Fruit fly (Drosophila melanogaster) whole organism, embryonic: ENCODE data around the gene Srg3.

Experiments used
- ATbp ChIP-seq: fragments of 200-800 bp; sonication (Bioruptor generic); optimal IDR thresholded peaks from 2 replicates; lab custom pipeline; 2017; ENCODE audit warnings: missing biosample characterization, mild to moderate bottlenecking, missing genetic modification characterization, missing genetic modification reagents
- Abd-B ChIP-seq: fragments of 200-800 bp; sonication (Bioruptor generic); optimal IDR thresholded peaks from 2 replicates; lab custom pipeline; 2018; ENCODE audit warnings: missing biosample characterization, mild to moderate bottlenecking, missing genetic modification characterization, moderate library complexity
- CG10565 ChIP-seq: fragments of 200-800 bp; sonication (Bioruptor generic); optimal IDR thresholded peaks from 3 replicates; lab custom pipeline; 2016; ENCODE audit warnings: missing biosample characterization, mild to moderate bottlenecking, missing genetic modification characterization
- CG11093 ChIP-seq: fragments of 200-800 bp; sonication (Bioruptor generic); IDR thresholded peaks from 3 replicates; pipeline ENCODE4 v1.3.6; 2022; ENCODE audit warnings: missing biosample characterization, missing genetic modification characterization
- CG11398 ChIP-seq: fragments of 200-800 bp; sonication (Bioruptor generic); optimal IDR thresholded peaks from 2 replicates; lab custom pipeline; 2016; ENCODE audit warnings: missing biosample characterization, missing genetic modification characterization
- CG13296 ChIP-seq: fragments of 200-800 bp; sonication (Bioruptor generic); optimal IDR thresholded peaks from 3 replicates; lab custom pipeline; 2018; ENCODE audit warnings: missing biosample characterization, mild to moderate bottlenecking, missing genetic modification characterization
- CG14014 ChIP-seq: fragments of 200-800 bp; sonication (Bioruptor generic); IDR thresholded peaks from 2 replicates; pipeline ENCODE4 v1.3.6; 2022; ENCODE audit warnings: missing biosample characterization, missing genetic modification characterization
- CG14710 ChIP-seq: fragments of 200-800 bp; sonication (Bioruptor generic); optimal IDR thresholded peaks from 3 replicates; lab custom pipeline; 2019; ENCODE audit warnings: missing biosample characterization, mild to moderate bottlenecking, missing genetic modification characterization, moderate library complexity
- CG15696 ChIP-seq: fragments of 200-800 bp; sonication (Bioruptor generic); optimal IDR thresholded peaks from 2 replicates; lab custom pipeline; 2019; ENCODE audit warnings: missing biosample characterization, mild to moderate bottlenecking, missing genetic modification characterization, moderate library complexity
- CG17328 ChIP-seq: fragments of 200-800 bp; sonication (Bioruptor generic); IDR thresholded peaks from 2 replicates; pipeline ENCODE4 v1.3.6; 2022; ENCODE audit warnings: missing biosample characterization, missing genetic modification characterization
- CG17361 ChIP-seq: fragments of 200-800 bp; sonication (Bioruptor generic); IDR thresholded peaks from 3 replicates; pipeline ENCODE4 v1.3.6; 2022; ENCODE audit warnings: missing biosample characterization, missing genetic modification characterization
- CG2875 ChIP-seq: fragments of 200-800 bp; sonication (Bioruptor generic); optimal IDR thresholded peaks from 2 replicates; lab custom pipeline; 2017; ENCODE audit warnings: missing biosample characterization, mild to moderate bottlenecking, missing genetic modification characterization, missing genetic modification reagents
- CG2889 ChIP-seq: fragments of 200-800 bp; sonication (Bioruptor generic); IDR thresholded peaks from 3 replicates; pipeline ENCODE4 v1.3.6; 2022; ENCODE audit warnings: missing biosample characterization, missing genetic modification characterization
- CG31441 ChIP-seq: fragments of 200-800 bp; sonication (Bioruptor generic); IDR thresholded peaks from 2 replicates; pipeline ENCODE4 v1.3.6; 2022; ENCODE audit warnings: missing biosample characterization, missing genetic modification characterization
- CG3838 ChIP-seq: fragments of 200-800 bp; sonication (Bioruptor generic); optimal IDR thresholded peaks from 3 replicates; lab custom pipeline; 2016; ENCODE audit warnings: missing biosample characterization, missing genetic modification characterization
- CG4424 ChIP-seq: fragments of 200-800 bp; sonication (Bioruptor generic); optimal IDR thresholded peaks from 3 replicates; lab custom pipeline; 2016; ENCODE audit warnings: missing biosample characterization, missing genetic modification characterization
- CG6254 ChIP-seq: fragments of 200-800 bp; sonication (Bioruptor generic); optimal IDR thresholded peaks from 3 replicates; lab custom pipeline; 2017; ENCODE audit warnings: mild to moderate bottlenecking, missing biosample characterization, missing genetic modification reagents, missing genetic modification characterization
- CG6272 ChIP-seq: fragments of 200-800 bp; sonication (Bioruptor generic); IDR thresholded peaks from 2 replicates; pipeline ENCODE4 v1.3.6; 2022; ENCODE audit warnings: missing biosample characterization, missing genetic modification characterization
- CG9215 ChIP-seq: fragments of 200-800 bp; sonication (Bioruptor generic); IDR thresholded peaks from 2 replicates; pipeline ENCODE4 v1.3.6; 2022; ENCODE audit warnings: missing biosample characterization, missing genetic modification characterization
- CTCF ChIP-seq: fragments of 200-800 bp; sonication (Bioruptor generic); optimal IDR thresholded peaks from 2 replicates; lab custom pipeline; 2017; ENCODE audit warnings: missing biosample characterization, mild to moderate bottlenecking, missing genetic modification characterization, moderate library complexity
- Deaf1 ChIP-seq: fragments of 200-800 bp; optimal IDR thresholded peaks from 3 replicates; lab custom pipeline; 2019; ENCODE audit warnings: missing biosample characterization, mild to moderate bottlenecking, missing genetic modification characterization, moderate library complexity
- Dek ChIP-seq: fragments of 200-800 bp; sonication (Bioruptor generic); optimal IDR thresholded peaks from 3 replicates; lab custom pipeline; 2019; ENCODE audit warnings: missing biosample characterization, mild to moderate bottlenecking, missing genetic modification characterization, moderate library complexity
- Dfd ChIP-seq, 2 experiments: fragments of >200 bp; optimal IDR thresholded peaks; 2 replicates each; lab custom pipeline; 2017; ENCODE audit warnings: missing biosample characterization in 2 of 2, missing genetic modification characterization in 2 of 2
- Dip3 ChIP-seq: fragments of 200-800 bp; sonication (Bioruptor generic); optimal IDR thresholded peaks from 3 replicates; lab custom pipeline; 2016; ENCODE audit warnings: missing biosample characterization, missing genetic modification characterization
- Dll ChIP-seq: fragments of 200-800 bp; sonication (Bioruptor generic); IDR thresholded peaks from 4 replicates; pipeline ENCODE4 v1.3.6; 2022; ENCODE audit warnings: missing biosample characterization, missing genetic modification characterization; ENCODE audit not compliant: partially characterized antibody
- Doc2 ChIP-seq: fragments of 200-800 bp; sonication (Bioruptor generic); IDR thresholded peaks from 2 replicates; pipeline ENCODE4 v1.3.6; 2022; ENCODE audit warnings: missing biosample characterization, missing genetic modification characterization
- Fer1 ChIP-seq: fragments of 200-800 bp; sonication (Bioruptor generic); optimal IDR thresholded peaks from 2 replicates; lab custom pipeline; 2017; ENCODE audit warnings: missing biosample characterization, mild to moderate bottlenecking, missing genetic modification characterization
- H2.0 ChIP-seq: fragments of 200-800 bp; sonication (Bioruptor generic); IDR thresholded peaks from 2 replicates; pipeline ENCODE4 v1.3.6; 2022; ENCODE audit warnings: missing biosample characterization, missing genetic modification characterization
- Hey ChIP-seq: fragments of 200-800 bp; sonication (Bioruptor generic); optimal IDR thresholded peaks from 3 replicates; lab custom pipeline; 2018; ENCODE audit warnings: missing biosample characterization, mild to moderate bottlenecking, missing genetic modification characterization
- Hr39 ChIP-seq: fragments of >200 bp; optimal IDR thresholded peaks from 2 replicates; lab custom pipeline; 2017
- Hsf ChIP-seq: fragments of 200-800 bp; sonication (Bioruptor generic); optimal IDR thresholded peaks from 3 replicates; lab custom pipeline; 2016; ENCODE audit warnings: missing biosample characterization, missing genetic modification characterization
- Jarid2 ChIP-seq: fragments of 200-800 bp; sonication (Bioruptor generic); optimal IDR thresholded peaks from 3 replicates; lab custom pipeline; 2017; ENCODE audit warnings: mild to moderate bottlenecking, missing biosample characterization, missing genetic modification reagents, missing genetic modification characterization
- Med ChIP-seq: fragments of 200-800 bp; sonication (Bioruptor generic); peaks from one replicate; lab custom pipeline; 2016; ENCODE audit warnings: missing biosample characterization, missing genetic modification characterization, mild to moderate bottlenecking, inconsistent platforms, moderate library complexity
- Nf-YB ChIP-seq: fragments of 200-800 bp; sonication (Bioruptor generic); optimal IDR thresholded peaks from 3 replicates; lab custom pipeline; 2019; ENCODE audit warnings: missing biosample characterization, mild to moderate bottlenecking, missing genetic modification characterization, moderate library complexity
- Oaz ChIP-seq: fragments of 200-800 bp; sonication (Bioruptor generic); IDR thresholded peaks from 2 replicates; pipeline ENCODE4 v1.3.6; 2022; ENCODE audit warnings: missing biosample characterization, missing genetic modification characterization
- Optix ChIP-seq: fragments of 200-800 bp; sonication (Bioruptor generic); IDR thresholded peaks from 3 replicates; pipeline ENCODE4 v1.3.6; 2022; ENCODE audit warnings: missing biosample characterization, missing genetic modification characterization
- YL-1 ChIP-seq: fragments of 200-800 bp; sonication (Bioruptor generic); optimal IDR thresholded peaks from 3 replicates; lab custom pipeline; 2017; ENCODE audit warnings: missing biosample characterization, mild to moderate bottlenecking, missing genetic modification characterization
- az2 ChIP-seq: fragments of 200-800 bp; sonication (Bioruptor generic); optimal IDR thresholded peaks from 3 replicates; lab custom pipeline; 2016; ENCODE audit warnings: missing biosample characterization, missing genetic modification characterization
- bab2 ChIP-seq: fragments of 200-800 bp; sonication (Bioruptor generic); optimal IDR thresholded peaks from 2 replicates; lab custom pipeline; 2016; ENCODE audit warnings: missing biosample characterization, missing genetic modification characterization
- crc ChIP-seq: fragments of 200-800 bp; sonication (Bioruptor generic); optimal IDR thresholded peaks from 2 replicates; lab custom pipeline; 2016; ENCODE audit warnings: missing biosample characterization, missing genetic modification characterization
- en ChIP-seq: fragments of 200-800 bp; sonication (Bioruptor generic); optimal IDR thresholded peaks from 2 replicates; lab custom pipeline; 2016; ENCODE audit warnings: missing biosample characterization, missing genetic modification characterization
- fu2 ChIP-seq: fragments of 200-800 bp; sonication (Bioruptor generic); optimal IDR thresholded peaks from 2 replicates; lab custom pipeline; 2016; ENCODE audit warnings: missing biosample characterization, missing genetic modification characterization
- gcm2 ChIP-seq: fragments of 200-800 bp; sonication (Bioruptor generic); optimal IDR thresholded peaks from 2 replicates; lab custom pipeline; 2016; ENCODE audit warnings: missing biosample characterization, missing genetic modification characterization
- hb ChIP-seq: fragments of 200-800 bp; sonication (Bioruptor generic); IDR thresholded peaks from 3 replicates; pipeline ENCODE4 v1.3.6; 2022; ENCODE audit warnings: missing biosample characterization, missing genetic modification characterization; ENCODE audit not compliant: partially characterized antibody
- ind ChIP-seq: fragments of 200-800 bp; sonication (Bioruptor generic); optimal IDR thresholded peaks from 3 replicates; lab custom pipeline; 2016; ENCODE audit warnings: missing biosample characterization, missing genetic modification characterization
- luna ChIP-seq: fragments of 200-800 bp; sonication (Bioruptor generic); optimal IDR thresholded peaks from 2 replicates; lab custom pipeline; 2016; ENCODE audit warnings: missing biosample characterization, missing genetic modification characterization
- mam ChIP-seq: fragments of 200-800 bp; sonication (Bioruptor generic); optimal IDR thresholded peaks from 3 replicates; lab custom pipeline; 2016; ENCODE audit warnings: missing biosample characterization, missing genetic modification characterization
- nerfin-1 ChIP-seq: fragments of 200-800 bp; sonication (Bioruptor generic); optimal IDR thresholded peaks from 3 replicates; lab custom pipeline; 2019; ENCODE audit warnings: missing biosample characterization, mild to moderate bottlenecking, missing genetic modification characterization, moderate library complexity
- nom ChIP-seq: fragments of 200-800 bp; sonication (Bioruptor generic); optimal IDR thresholded peaks from 2 replicates; lab custom pipeline; 2017; ENCODE audit warnings: missing biosample characterization, missing genetic modification characterization, mild to moderate bottlenecking, moderate library complexity, missing genetic modification reagents
- pnt ChIP-seq: fragments of 200-800 bp; sonication (Bioruptor generic); optimal IDR thresholded peaks from 3 replicates; lab custom pipeline; 2016; ENCODE audit warnings: missing biosample characterization, missing genetic modification characterization
- pzg ChIP-seq: fragments of 200-800 bp; sonication (Bioruptor generic); optimal IDR thresholded peaks from 3 replicates; lab custom pipeline; 2018; ENCODE audit warnings: missing biosample characterization, mild to moderate bottlenecking, missing genetic modification characterization, moderate library complexity
- salm ChIP-seq: fragments of 200-800 bp; sonication (Bioruptor generic); optimal IDR thresholded peaks from 2 replicates; lab custom pipeline; 2018; ENCODE audit warnings: missing biosample characterization, mild to moderate bottlenecking, missing genetic modification characterization
- sna ChIP-seq: fragments of 200-800 bp; sonication (Bioruptor generic); IDR thresholded peaks from 2 replicates; pipeline ENCODE4 v1.3.6; 2022; ENCODE audit warnings: missing biosample characterization, missing genetic modification characterization; ENCODE audit not compliant: partially characterized antibody
- tgo ChIP-seq: fragments of 200-800 bp; sonication (Bioruptor generic); IDR thresholded peaks from 3 replicates; pipeline ENCODE4 v1.3.6; 2022; ENCODE audit warnings: missing biosample characterization, missing genetic modification characterization

Srg3 gene

dm6 chr3L:9487586-9487985, 44.6 kb downstream of the Srg3 start, which contains the start of gene pall (continued):
- TF ChIP-seq CG15696 (tag; lab: Kevin White, UChicago): no peak
- no peak for TF ChIP-seq CG2889 (GFP tag; lab: Robert Waterston, UW)
- no peak for TF ChIP-seq CG17361 (GFP tag; lab: Robert Waterston, UW)
- TF ChIP-seq CG9215 (GFP tag; lab: Robert Waterston, UW): no peak
- TF ChIP-seq Med: peak; percentile 68
- TF ChIP-seq CG31441: no peak
- TF ChIP-seq Fer1 (GFP tag; lab: Kevin White, UChicago): peak; percentile 34
- TF ChIP-seq Nf-YB: no peak
- TF ChIP-seq pnt (GFP tag; lab: Kevin White, UChicago): no peak
- no peak for TF ChIP-seq bab2 (GFP tag; lab: Kevin White, UChicago)
- no peak for TF ChIP-seq Oaz (GFP tag; lab: Robert Waterston, UW)
- TF ChIP-seq CG14014 (GFP tag; lab: Robert Waterston, UW): no peak
- no peak for TF ChIP-seq CG6272
- no peak for TF ChIP-seq Optix (GFP tag; lab: Robert Waterston, UW)
- no peak for TF ChIP-seq H2.0 (GFP tag; lab: Robert Waterston, UW)
- TF ChIP-seq tgo (GFP tag; lab: Robert Waterston, UW): no peak
- no peak for TF ChIP-seq Jarid2
- TF ChIP-seq CG13296 (GFP tag; lab: Kevin White, UChicago): no peak
- no peak for TF ChIP-seq CG11093
- TF ChIP-seq nerfin-1 (tag; lab: Kevin White, UChicago): peak; percentile 88
- TF ChIP-seq CG10565 (GFP tag; lab: Kevin White, UChicago): no peak
- no peak for TF ChIP-seq luna (GFP tag; lab: Kevin White, UChicago)
- no peak for TF ChIP-seq Dip3 (GFP tag; lab: Kevin White, UChicago)
- no peak for TF ChIP-seq sna
- peak; percentile 63 for TF ChIP-seq CTCF
- TF ChIP-seq Dfd (GFP tag; optimal IDR thresholded peaks at IDR 0.05; lab: Kevin White, UChicago): no peak
- TF ChIP-seq Doc2 (GFP tag; lab: Robert Waterston, UW): no peak
- TF ChIP-seq hb (GFP tag; lab: Robert Waterston, UW): no peak
- no peak for TF ChIP-seq CG2875 (GFP tag; lab: Kevin White, UChicago)
- TF ChIP-seq CG4424: no peak
- no peak for TF ChIP-seq CG3838 (GFP tag; lab: Kevin White, UChicago)
- no peak for TF ChIP-seq Hr39 (lab: Kevin White, UChicago)
- no peak for TF ChIP-seq nom (GFP tag; lab: Kevin White, UChicago)
- no peak for TF ChIP-seq en (GFP tag; lab: Kevin White, UChicago)
- no peak for TF ChIP-seq az2 (GFP tag; lab: Kevin White, UChicago)
- TF ChIP-seq CG11398 (GFP tag; lab: Kevin White, UChicago): no peak
- TF ChIP-seq ind (GFP tag; lab: Kevin White, UChicago): no peak
- peak; percentile 43; the same call in 2 of the 4 replicates for TF ChIP-seq Dll (GFP tag; lab: Robert Waterston, UW)
- TF ChIP-seq salm (tag; lab: Kevin White, UChicago): no peak
- TF ChIP-seq CG17328 (GFP tag; lab: Robert Waterston, UW): no peak
- TF ChIP-seq crc (GFP tag; lab: Kevin White, UChicago): no peak
- TF ChIP-seq CG6254 (GFP tag; lab: Kevin White, UChicago): no peak
- peak; percentile 32 for TF ChIP-seq CG14710 (tag; lab: Kevin White, UChicago)
- TF ChIP-seq Deaf1 (tag; lab: Kevin White, UChicago): no peak
- peak; percentile 63 for TF ChIP-seq YL-1
- no peak for TF ChIP-seq Hey (tag; lab: Kevin White, UChicago)
- TF ChIP-seq Hsf (GFP tag; lab: Kevin White, UChicago): no peak
- TF ChIP-seq gcm2 (GFP tag; lab: Kevin White, UChicago): no peak
- no peak for TF ChIP-seq Abd-B (GFP tag; lab: Kevin White, UChicago)
- TF ChIP-seq ATbp: no peak
- no peak for TF ChIP-seq fu2 (GFP tag; lab: Kevin White, UChicago)
- TF ChIP-seq pzg (GFP tag; lab: Kevin White, UChicago): peak; percentile 86
- no peak for TF ChIP-seq Dek (tag; lab: Kevin White, UChicago)
- no peak for TF ChIP-seq mam
